Worm (Caenorhabditis elegans): Measurements from ENCODE around the gene K05F1.6.
A peak's percentile ranks its signal among the peaks of the same experiment; 100 is the strongest.

The K05F1.6 gene

ce11 chrII:5738795-5739194 lies 43.5 kb upstream of the K05F1.6 start, which contains the start of gene hlh-14:
hlh-14 (minus strand) TSS chrII:5738895.
- TF ChIP-seq F13H6.1 (tag; optimal IDR thresholded peaks at IDR 0.05) = no peak

- TF ChIP-seq fos-1 (tag; optimal IDR thresholded peaks at IDR 0.05) (peak; percentile 46), unc-39 (tag; optimal IDR thresholded peaks at IDR 0.05) (no peak), sma-3 (GFP tag; optimal IDR thresholded peaks at IDR 0.05) (no peak)
Observed at ce11 chrII:5742767-5743166, 39.6 kb upstream of the K05F1.6 start.

- peak; percentile 48 for TF ChIP-seq fos-1 (tag; optimal IDR thresholded peaks at IDR 0.05)
- TF ChIP-seq ztf-11 (tag; optimal IDR thresholded peaks at IDR 0.05) = no peak
- TF ChIP-seq nhr-23 (tag; optimal IDR thresholded peaks at IDR 0.05) = no peak
- TF ChIP-seq crh-2 (tag; optimal IDR thresholded peaks at IDR 0.05) = no peak
- no peak for TF ChIP-seq sem-4 (tag; optimal IDR thresholded peaks at IDR 0.05)
Observed at ce11 chrII:5744342-5744741, 38.0 kb upstream of the K05F1.6 start.

ce11 chrII:5745088-5745487 lies 37.2 kb upstream of the K05F1.6 start, which contains the start of gene F10C1.9:
F10C1.9 (minus strand) TSS chrII:5745284.
- TF ChIP-seq lin-13 (GFP tag; optimal IDR thresholded peaks at IDR 0.05) (no peak), sma-9 (GFP tag; optimal IDR thresholded peaks at IDR 0.05) (peak; percentile 3), sma-9 (tag; optimal IDR thresholded peaks at IDR 0.05) (no peak), Y55F3AM.14 (GFP tag; optimal IDR thresholded peaks at IDR 0.05) (no peak)

- TF ChIP-seq fos-1 (tag; optimal IDR thresholded peaks at IDR 0.05) (peak; percentile 82), nhr-23 (tag; optimal IDR thresholded peaks at IDR 0.05) (no peak)
Observed at ce11 chrII:5747312-5747711, 35.0 kb upstream of the K05F1.6 start.

- TF ChIP-seq F13H6.1 (tag; optimal IDR thresholded peaks at IDR 0.05) (peak; percentile 28), skn-1 (tag; optimal IDR thresholded peaks at IDR 0.05) (no peak), ztf-1 (GFP tag; conservative IDR thresholded peaks at IDR 0.05) (no peak), dmd-4 (tag; optimal IDR thresholded peaks at IDR 0.05) (no peak), unc-39 (tag; optimal IDR thresholded peaks at IDR 0.05) (no peak), fos-1 (tag; optimal IDR thresholded peaks at IDR 0.05) (peak; percentile 97), C34F6.9 (tag; optimal IDR thresholded peaks at IDR 0.05) (no peak), gmeb-1 (tag; optimal IDR thresholded peaks at IDR 0.05) (peak; percentile 13), crh-2 (tag; optimal IDR thresholded peaks at IDR 0.05) (peak; percentile 67), nhr-25 (tag; optimal IDR thresholded peaks at IDR 0.05) (no peak), sma-9 (GFP tag; optimal IDR thresholded peaks at IDR 0.05) (peak; percentile 45), sma-9 (tag; optimal IDR thresholded peaks at IDR 0.05) (no peak), ztf-4 (tag; optimal IDR thresholded peaks at IDR 0.05) (no peak)
Observed at ce11 chrII:5748395-5748794, 33.9 kb upstream of the K05F1.6 start.

- TF ChIP-seq elt-1 (tag; optimal IDR thresholded peaks at IDR 0.05) (no peak), C34F6.9 (tag; optimal IDR thresholded peaks at IDR 0.05) (no peak), fos-1 (tag; optimal IDR thresholded peaks at IDR 0.05) (peak; percentile 81), F13H6.1 (tag; optimal IDR thresholded peaks at IDR 0.05) (no peak), crh-2 (tag; optimal IDR thresholded peaks at IDR 0.05) (peak; percentile 36), nhr-11 (tag; optimal IDR thresholded peaks at IDR 0.05) (no peak)
Observed at ce11 chrII:5749733-5750238, 32.5 kb upstream of the K05F1.6 start, which contains the start of gene ifb-2. ifb-2 (plus strand) TSS chrII:5750188.

- TF ChIP-seq nhr-6 (tag; optimal IDR thresholded peaks at IDR 0.05) (no peak), ztf-4 (tag; optimal IDR thresholded peaks at IDR 0.05) (no peak), unc-39 (tag; optimal IDR thresholded peaks at IDR 0.05) (no peak), gmeb-1 (tag; optimal IDR thresholded peaks at IDR 0.05) (no peak), crh-2 (tag; optimal IDR thresholded peaks at IDR 0.05) (peak; percentile 10), sem-4 (tag; optimal IDR thresholded peaks at IDR 0.05) (no peak), fos-1 (tag; optimal IDR thresholded peaks at IDR 0.05) (peak; percentile 76), sma-9 (GFP tag; optimal IDR thresholded peaks at IDR 0.05) (peak; percentile 16), sma-9 (tag; optimal IDR thresholded peaks at IDR 0.05) (no peak)
Observed at ce11 chrII:5751353-5751752, 31.0 kb upstream of the K05F1.6 start.

ce11 chrII:5754168-5754567 lies 28.2 kb upstream of the K05F1.6 start, which contains the start of gene F10C1.8:
F10C1.8 (plus strand) TSS chrII:5754468.
- TF ChIP-seq nhr-6 (tag; optimal IDR thresholded peaks at IDR 0.05) (no peak), lin-11 (tag; optimal IDR thresholded peaks at IDR 0.05) (no peak), zag-1 (tag; optimal IDR thresholded peaks at IDR 0.05) (no peak), gmeb-1 (tag; optimal IDR thresholded peaks at IDR 0.05) (no peak), ceh-16 (tag; optimal IDR thresholded peaks at IDR 0.05) (no peak), alr-1 (tag; optimal IDR thresholded peaks at IDR 0.05) (no peak), nhr-129 (tag; optimal IDR thresholded peaks at IDR 0.05) (no peak), nhr-237 (tag; optimal IDR thresholded peaks at IDR 0.05) (no peak), peb-1 (tag; optimal IDR thresholded peaks at IDR 0.05) (no peak), ceh-82 (tag; optimal IDR thresholded peaks at IDR 0.05) (no peak), egl-27 (tag; optimal IDR thresholded peaks at IDR 0.05) (no peak), ztf-4 (tag; optimal IDR thresholded peaks at IDR 0.05) (no peak)
